Fruit fly (Drosophila melanogaster): ENCODE results near the gene ApepP.
A peak's percentile ranks its signal among the peaks of the same experiment; 100 is the strongest.

Gene ApepP

dm6 chr2L:16887660-16888573, 22.3 kb downstream of the ApepP start, which contains the start of the genes osi and tweek (continued):
- TF ChIP-seq tin (GFP tag; optimal IDR thresholded peaks at IDR 0.05) (peak; percentile 57), Bteb2 (GFP tag; optimal IDR thresholded peaks at IDR 0.05) (peak; percentile 56), sens (GFP tag) (peak; percentile 89), CG13424 (tag; optimal IDR thresholded peaks at IDR 0.05) (peak; percentile 75), tll (GFP tag; optimal IDR thresholded peaks at IDR 0.05) (peak in 1 of 2 experiments; percentile 62), cwo (GFP tag; optimal IDR thresholded peaks at IDR 0.05) (peak; percentile 64), CG13775 (GFP tag; optimal IDR thresholded peaks at IDR 0.05) (peak; percentile 83), slou (GFP tag; optimal IDR thresholded peaks at IDR 0.05) (peak; percentile 54), lov (optimal IDR thresholded peaks at IDR 0.05) (no peak), lov (GFP tag; IDR thresholded peaks at IDR 0.05) (0 out of 3 replicates have a peak, but pooled peaks have one; percentile 8), esg (GFP tag; conservative IDR thresholded peaks at IDR 0.05) (peak; percentile 19; the same call in 1 of the 2 replicates), E2f1 (GFP tag; IDR thresholded peaks at IDR 0.05) (peak; percentile 13; the same call in 1 of the 2 replicates), bab2 (GFP tag; optimal IDR thresholded peaks at IDR 0.05) (peak; percentile 29), crol (GFP tag; IDR thresholded peaks at IDR 0.05) (no peak), CG17829 (tag; optimal IDR thresholded peaks at IDR 0.05) (peak; percentile 60), CG9932 (GFP tag; IDR thresholded peaks at IDR 0.05) (peak; percentile 86), Max (GFP tag; optimal IDR thresholded peaks at IDR 0.05) (peak; percentile 46), vfl (GFP tag; optimal IDR thresholded peaks at IDR 0.05) (peak; percentile 57), Bgb (GFP tag; IDR thresholded peaks at IDR 0.05; ENCODE audit: partially characterized antibody) (peak; percentile 94), CHES-1-like (GFP tag; optimal IDR thresholded peaks at IDR 0.05) (no peak), dati (GFP tag; IDR thresholded peaks at IDR 0.05) (no peak), jigr1 (GFP tag; IDR thresholded peaks at IDR 0.05) (no peak), sna (GFP tag; IDR thresholded peaks at IDR 0.05; ENCODE audit: partially characterized antibody) (peak; percentile 82), odd (GFP tag; optimal IDR thresholded peaks at IDR 0.05) (no peak), B-H2 (GFP tag; optimal IDR thresholded peaks at IDR 0.05) (peak; percentile 28), CG10543 (GFP tag; optimal IDR thresholded peaks at IDR 0.05) (peak; percentile 54), CG10274 (GFP tag; optimal IDR thresholded peaks at IDR 0.05) (no peak), Dp (GFP tag; optimal IDR thresholded peaks at IDR 0.05) (peak; percentile 53), CG2120 (GFP tag; optimal IDR thresholded peaks at IDR 0.05) (peak; percentile 83), Hsf (GFP tag; optimal IDR thresholded peaks at IDR 0.05) (peak; percentile 73)

- peak; percentile 93 for TF ChIP-seq chinmo (GFP tag; IDR thresholded peaks at IDR 0.05; ENCODE audit: partially characterized antibody)
- peak; percentile 65 for TF ChIP-seq Med (GFP tag)
- no peak for TF ChIP-seq Myb (GFP tag; optimal IDR thresholded peaks at IDR 0.05)
- TF ChIP-seq CG7928 (GFP tag; optimal IDR thresholded peaks at IDR 0.05): no peak
- TF ChIP-seq wor (GFP tag; IDR thresholded peaks at IDR 0.05): no peak
- peak; percentile 92; the same call in 2 of the 3 replicates for TF ChIP-seq CG2199 (GFP tag; IDR thresholded peaks at IDR 0.05)
- peak; percentile 21 for TF ChIP-seq abd-A (tag; optimal IDR thresholded peaks at IDR 0.05)
- peak; percentile 22 for TF ChIP-seq Deaf1 (tag; optimal IDR thresholded peaks at IDR 0.05)
- TF ChIP-seq Rx (GFP tag; IDR thresholded peaks at IDR 0.05): no peak
- TF ChIP-seq CG13287 (GFP tag; IDR thresholded peaks at IDR 0.05; ENCODE audit: partially characterized antibody): peak; percentile 34; the same call in 1 of the 2 replicates
- no peak for TF ChIP-seq salm (tag; optimal IDR thresholded peaks at IDR 0.05)
- no peak for TF ChIP-seq ac (GFP tag; optimal IDR thresholded peaks at IDR 0.05)
- no peak for TF ChIP-seq Optix (GFP tag; IDR thresholded peaks at IDR 0.05)
- no peak for TF ChIP-seq CG30403 (GFP tag; optimal IDR thresholded peaks at IDR 0.05)
- peak; percentile 44 for TF ChIP-seq sug (tag; optimal IDR thresholded peaks at IDR 0.05)
- TF ChIP-seq ewg (GFP tag; optimal IDR thresholded peaks at IDR 0.05): no peak
- no peak for TF ChIP-seq Usf (GFP tag; optimal IDR thresholded peaks at IDR 0.05)
- no peak for TF ChIP-seq CG10321 (GFP tag; IDR thresholded peaks at IDR 0.05)
- TF ChIP-seq MESR4 (GFP tag; optimal IDR thresholded peaks at IDR 0.05): no peak
- TF ChIP-seq Dip2 (GFP tag; IDR thresholded peaks at IDR 0.05): no peak
These were observed 23.8 kb downstream of the ApepP start for dm6 chr2L:16886459-16886858.
